Worm (Caenorhabditis elegans) whole organism, early embryonic: Measurements from ENCODE around the gene sri-39.
"Not testable (repeated sequence)": the region's sequence is repeated elsewhere in the genome, so short reads cannot be mapped to it uniquely, and the experiment has no call there.

Source experiments
- B0310.2 ChIP-seq: sonication (generic microtip); optimal IDR thresholded peaks from 2 replicates; lab custom pipeline; 2016; ENCODE audit warnings: mild to moderate bottlenecking, missing genetic modification characterization, missing compliant biosample characterization
- F13C5.2 ChIP-seq: sonication (generic microtip); optimal IDR thresholded peaks from 2 replicates; lab custom pipeline; 2017; ENCODE audit warnings: mild to moderate bottlenecking, missing genetic modification characterization, inconsistent platforms, missing compliant biosample characterization
- aly-1 ChIP-seq: sonication (generic microtip); optimal IDR thresholded peaks from 2 replicates; lab custom pipeline; 2016; ENCODE audit warnings: missing genetic modification characterization, missing compliant biosample characterization
- ama-1 ChIP-seq: fragments of 150-350 bp; optimal IDR thresholded peaks from 2 replicates; lab custom pipeline; 2014
- ceh-13 ChIP-seq: fragments of 200-800 bp; sonication (Bioruptor generic); optimal IDR thresholded peaks from 2 replicates; lab custom pipeline; 2018; ENCODE audit warnings: mild to moderate bottlenecking, missing genetic modification characterization, missing compliant biosample characterization
- ceh-36 ChIP-seq: sonication (generic microtip); optimal IDR thresholded peaks from 2 replicates; lab custom pipeline; 2016; ENCODE audit warnings: missing genetic modification characterization, inconsistent platforms, missing compliant biosample characterization
- ets-7 ChIP-seq: sonication (generic microtip); optimal IDR thresholded peaks from 2 replicates; lab custom pipeline; 2016; ENCODE audit warnings: missing genotype, missing genetic modification characterization, missing compliant biosample characterization
- flt-1 ChIP-seq: fragments of 200-800 bp; sonication (Bioruptor generic); IDR thresholded peaks from 2 replicates; pipeline ENCODE4 v1.3.6; 2022; ENCODE audit warnings: missing genetic modification characterization, missing compliant biosample characterization
- hmbx-1 ChIP-seq: sonication (generic microtip); optimal IDR thresholded peaks from 2 replicates; lab custom pipeline; 2016; ENCODE audit warnings: mild to moderate bottlenecking, missing genetic modification characterization, missing compliant biosample characterization
- hmg-4 ChIP-seq: fragments of 200-800 bp; sonication (Bioruptor generic); optimal IDR thresholded peaks from 2 replicates; lab custom pipeline; 2018; ENCODE audit warnings: mild to moderate bottlenecking, missing genetic modification characterization, missing compliant biosample characterization
- hnd-1 ChIP-seq: sonication (generic microtip); optimal IDR thresholded peaks from 2 replicates; lab custom pipeline; 2016; ENCODE audit warnings: missing genetic modification characterization, missing compliant biosample characterization
- pes-1 ChIP-seq: fragments of 200-800 bp; sonication (Bioruptor generic); IDR thresholded peaks from 2 replicates; pipeline ENCODE4 v1.3.6; 2022; ENCODE audit warnings: missing genetic modification reagents, missing genetic modification characterization, missing compliant biosample characterization
- scrt-1 ChIP-seq: fragments of 200-800 bp; sonication (Bioruptor generic); IDR thresholded peaks from 2 replicates; pipeline ENCODE4 v1.3.6; 2022; ENCODE audit warnings: missing genetic modification characterization, missing compliant biosample characterization
- sea-1 ChIP-seq: fragments of 200-800 bp; sonication (Bioruptor generic); conservative IDR thresholded peaks from 2 replicates; pipeline ENCODE4 v1.3.6; 2022; ENCODE audit warnings: missing genetic modification characterization, missing compliant biosample characterization
- tbx-11 ChIP-seq: fragments of 200-800 bp; sonication (Bioruptor generic); IDR thresholded peaks from 2 replicates; pipeline ENCODE4 v1.3.6; 2022; ENCODE audit warnings: missing genetic modification characterization, missing compliant biosample characterization
- tbx-37 ChIP-seq: fragments of 200-800 bp; sonication (Bioruptor generic); conservative IDR thresholded peaks from 2 replicates; pipeline ENCODE4 v1.3.6; 2022; ENCODE audit warnings: missing genetic modification reagents, missing genetic modification characterization, missing compliant biosample characterization
- tra-4 ChIP-seq: sonication (generic microtip); optimal IDR thresholded peaks from 2 replicates; lab custom pipeline; 2017; ENCODE audit warnings: missing genetic modification characterization, missing compliant biosample characterization

sri-39 gene

ce11 chrII:2610202-2610912 is 23.1 kb downstream of the sri-39 start, which contains the start of gene sri-38:
TSS of gene sri-38 (plus strand) at chrII:2610862.
- TF ChIP-seq flt-1 (GFP tag; lab: Robert Waterston, UW) (no peak), tbx-37 (GFP tag; lab: Robert Waterston, UW) (no peak), hnd-1 (tag; lab: Kevin White, UChicago) (no peak), pes-1 (no peak), F13C5.2 (no peak), tbx-11 (GFP tag; lab: Robert Waterston, UW) (no peak), scrt-1 (GFP tag; lab: Robert Waterston, UW) (no peak), ceh-13 (GFP tag; lab: Kevin White, UChicago) (no peak), ceh-36 (tag; lab: Kevin White, UChicago) (no peak), aly-1 (tag; lab: Kevin White, UChicago) (no peak), B0310.2 (no peak)

- TF ChIP-seq ceh-36 (tag; lab: Kevin White, UChicago), result peak; percentile 52
- no peak for TF ChIP-seq hmg-4 (GFP tag; lab: Kevin White, UChicago)
- TF ChIP-seq aly-1 (tag; lab: Kevin White, UChicago), result no peak
Measured at ce11 chrII:2611009-2611408, 23.7 kb downstream of the sri-39 start.

ce11 chrII:2612278-2612677 is 25.0 kb downstream of the sri-39 start, which contains the start of gene D2062.13:
TSS of gene D2062.13 (plus strand) at chrII:2612578.
- TF ChIP-seq pes-1; F13C5.2; hmg-4 (GFP tag; lab: Kevin White, UChicago): not testable (repeated sequence)

- not testable (repeated sequence) for TF ChIP-seq aly-1 (tag; lab: Kevin White, UChicago); B0310.2; ets-7
Measured at ce11 chrII:2616634-2617033, 29.3 kb downstream of the sri-39 start, which contains the start of gene msrp-5. TSS of gene msrp-5 (plus strand) at chrII:2616934.

- not testable (repeated sequence) for TF ChIP-seq F13C5.2; sea-1 (GFP tag; lab: Robert Waterston, UW); hmbx-1 (tag; lab: Kevin White, UChicago)
Measured at ce11 chrII:2619148-2619547, 31.8 kb downstream of the sri-39 start, which contains the start of gene msrp-6. TSS of gene msrp-6 (plus strand) at chrII:2619448.

- no peak for TF ChIP-seq hmbx-1 (tag; lab: Kevin White, UChicago)
- TF ChIP-seq ama-1 (lab: Kevin White, UChicago), result no peak
- no peak for TF ChIP-seq B0310.2
- no peak for TF ChIP-seq ceh-13 (GFP tag; lab: Kevin White, UChicago)
- no peak for TF ChIP-seq hmg-4 (GFP tag; lab: Kevin White, UChicago)
- no peak for TF ChIP-seq sea-1 (GFP tag; lab: Robert Waterston, UW)
- no peak for TF ChIP-seq flt-1 (GFP tag; lab: Robert Waterston, UW)
- no peak for TF ChIP-seq pes-1
- TF ChIP-seq hnd-1 (tag; lab: Kevin White, UChicago), result no peak
- no peak for TF ChIP-seq ceh-36 (tag; lab: Kevin White, UChicago)
- no peak for TF ChIP-seq aly-1 (tag; lab: Kevin White, UChicago)
- TF ChIP-seq tbx-11 (GFP tag; lab: Robert Waterston, UW), result no peak
- no peak for TF ChIP-seq scrt-1 (GFP tag; lab: Robert Waterston, UW)
- TF ChIP-seq tra-4 (tag; lab: Kevin White, UChicago), result no peak
- TF ChIP-seq tbx-37 (GFP tag; lab: Robert Waterston, UW), result no peak
- TF ChIP-seq F13C5.2, result no peak
- TF ChIP-seq ets-7, result no peak
Measured at ce11 chrII:2622480-2622879, 35.2 kb downstream of the sri-39 start, which contains the start of gene D2062.5. TSS of gene D2062.5 (plus strand) at chrII:2622780.

ce11 chrII:2622936-2623452 is 35.7 kb downstream of the sri-39 start, which contains the start of gene D2062.4:
TSS of gene D2062.4 (plus strand) at chrII:2623402.
- TF ChIP-seq sea-1 (GFP tag; lab: Robert Waterston, UW); hnd-1 (tag; lab: Kevin White, UChicago); ets-7: not testable (repeated sequence)

- no peak for TF ChIP-seq hmg-4 (GFP tag; lab: Kevin White, UChicago)
- TF ChIP-seq ama-1 (lab: Kevin White, UChicago), result no peak
Measured at ce11 chrII:2624792-2625191, 37.5 kb downstream of the sri-39 start, which contains the start of gene lgc-28. TSS of gene lgc-28 (plus strand) at chrII:2625092.
